Worm (Caenorhabditis elegans): ENCODE measurements around the gene byn-1.

ce11 chrIII:6928725-6929124, 3.1 kb upstream of the byn-1 start, which contains the start of gene flap-1:
- TF ChIP-seq unc-55 (GFP tag; optimal IDR thresholded peaks at IDR 0.05) (peak; percentile 42), fkh-10 (GFP tag; optimal IDR thresholded peaks at IDR 0.05) (no peak), ets-4 (tag; optimal IDR thresholded peaks at IDR 0.05) (no peak), fax-1 (tag; optimal IDR thresholded peaks at IDR 0.05) (no peak), unc-42 (tag; optimal IDR thresholded peaks at IDR 0.05) (no peak), tbx-2 (tag; optimal IDR thresholded peaks at IDR 0.05) (no peak), pat-9 (tag; optimal IDR thresholded peaks at IDR 0.05) (no peak)
